Fruit fly (Drosophila melanogaster) whole organism, embryonic: ENCODE data around the gene shf.

Source experiments
- Atf-2 ChIP-seq: fragments of 200-800 bp; sonication (Bioruptor generic); optimal IDR thresholded peaks from 2 replicates; lab custom pipeline; 2016; ENCODE audit warnings: missing biosample characterization, missing genetic modification characterization
- CG10209 ChIP-seq: fragments of 200-800 bp; sonication (Bioruptor generic); optimal IDR thresholded peaks from 3 replicates; lab custom pipeline; 2017; ENCODE audit warnings: missing biosample characterization, mild to moderate bottlenecking, missing genetic modification characterization, missing genetic modification reagents
- CG10366 ChIP-seq: fragments of 200-800 bp; sonication (Bioruptor generic); IDR thresholded peaks from 2 replicates; pipeline ENCODE4 v1.3.6; 2022; ENCODE audit warnings: missing biosample characterization, missing genetic modification characterization
- CG11398 ChIP-seq: fragments of 200-800 bp; sonication (Bioruptor generic); optimal IDR thresholded peaks from 2 replicates; lab custom pipeline; 2016; ENCODE audit warnings: missing biosample characterization, missing genetic modification characterization
- CG12104 ChIP-seq: fragments of 200-800 bp; sonication (Bioruptor generic); optimal IDR thresholded peaks from 3 replicates; lab custom pipeline; 2016; ENCODE audit warnings: missing biosample characterization, missing genetic modification characterization
- CG12155 ChIP-seq: fragments of 200-800 bp; sonication (Bioruptor generic); optimal IDR thresholded peaks from 3 replicates; lab custom pipeline; 2016; ENCODE audit warnings: missing biosample characterization, missing genetic modification characterization
- CG15479 ChIP-seq: fragments of 200-800 bp; sonication (Bioruptor generic); optimal IDR thresholded peaks from 3 replicates; lab custom pipeline; 2019; ENCODE audit warnings: missing biosample characterization, mild to moderate bottlenecking, missing genetic modification characterization, moderate library complexity
- CG15601 ChIP-seq: fragments of 200-800 bp; sonication (Bioruptor generic); optimal IDR thresholded peaks from 3 replicates; lab custom pipeline; 2019; ENCODE audit warnings: missing biosample characterization, mild to moderate bottlenecking, missing genetic modification characterization, moderate library complexity
- CG17568 ChIP-seq: fragments of 200-800 bp; sonication (Bioruptor generic); optimal IDR thresholded peaks from 2 replicates; lab custom pipeline; 2018; ENCODE audit warnings: missing biosample characterization, mild to moderate bottlenecking, missing genetic modification characterization, moderate library complexity
- CG30020 ChIP-seq: fragments of 200-800 bp; optimal IDR thresholded peaks from 2 replicates; lab custom pipeline; 2019; ENCODE audit warnings: missing biosample characterization, mild to moderate bottlenecking, missing genetic modification characterization, moderate library complexity
- CG31388 ChIP-seq: fragments of 200-800 bp; sonication (Bioruptor generic); optimal IDR thresholded peaks from 2 replicates; lab custom pipeline; 2016; ENCODE audit warnings: missing biosample characterization, missing genetic modification characterization
- CG42726 ChIP-seq: fragments of 200-800 bp; sonication (Bioruptor generic); IDR thresholded peaks from 2 replicates; pipeline ENCODE4 v1.3.6; 2022; ENCODE audit warnings: missing biosample characterization, missing genetic modification characterization; ENCODE audit not compliant: partially characterized antibody
- CG4617 ChIP-seq: fragments of 200-800 bp; sonication (Bioruptor generic); optimal IDR thresholded peaks from 3 replicates; lab custom pipeline; 2016; ENCODE audit warnings: missing biosample characterization, missing genetic modification characterization, borderline replicate concordance
- CG4854 ChIP-seq: fragments of 200-800 bp; sonication (Bioruptor generic); optimal IDR thresholded peaks from 2 replicates; lab custom pipeline; 2016; ENCODE audit warnings: missing biosample characterization, missing genetic modification characterization, inconsistent platforms
- CG6683 ChIP-seq: fragments of 200-800 bp; sonication (Bioruptor generic); optimal IDR thresholded peaks from 2 replicates; lab custom pipeline; 2017; ENCODE audit warnings: missing biosample characterization, mild to moderate bottlenecking, missing genetic modification characterization, missing genetic modification reagents
- CG6791 ChIP-seq: fragments of 200-800 bp; sonication (Bioruptor generic); IDR thresholded peaks from 3 replicates; pipeline ENCODE4 v1.3.6; 2022; ENCODE audit warnings: missing biosample characterization, missing genetic modification characterization; ENCODE audit not compliant: partially characterized antibody
- CG7271 ChIP-seq: fragments of 200-800 bp; sonication (Bioruptor generic); optimal IDR thresholded peaks from 2 replicates; lab custom pipeline; 2018; ENCODE audit warnings: missing biosample characterization, mild to moderate bottlenecking, missing genetic modification characterization, moderate library complexity
- CG9932 ChIP-seq: fragments of 200-800 bp; sonication (Bioruptor generic); IDR thresholded peaks from 2 replicates; pipeline ENCODE4 v1.3.6; 2022; ENCODE audit warnings: missing biosample characterization, missing genetic modification characterization
- Camta ChIP-seq: fragments of 200-800 bp; sonication (Bioruptor generic); optimal IDR thresholded peaks from 2 replicates; lab custom pipeline; 2016; ENCODE audit warnings: missing biosample characterization, missing genetic modification characterization
- CoRest ChIP-seq: fragments of 200-800 bp; sonication (Bioruptor generic); optimal IDR thresholded peaks from 3 replicates; lab custom pipeline; 2018; ENCODE audit warnings: missing biosample characterization, mild to moderate bottlenecking, missing genetic modification characterization, moderate library complexity
- Dref ChIP-seq: fragments of 200-800 bp; sonication (Bioruptor generic); IDR thresholded peaks from 2 replicates; pipeline ENCODE4 v1.3.6; 2022; ENCODE audit warnings: missing biosample characterization, missing genetic modification characterization
- Myb ChIP-seq: fragments of 200-800 bp; sonication (Bioruptor generic); optimal IDR thresholded peaks from 2 replicates; lab custom pipeline; 2016; ENCODE audit warnings: missing biosample characterization, missing genetic modification characterization
- Nf-YA ChIP-seq: fragments of 200-800 bp; sonication (Bioruptor generic); IDR thresholded peaks from 2 replicates; pipeline ENCODE4 v1.3.6; 2022; ENCODE audit warnings: missing biosample characterization, missing genetic modification characterization
- Oli ChIP-seq: fragments of 200-800 bp; sonication (Bioruptor generic); optimal IDR thresholded peaks from 2 replicates; lab custom pipeline; 2018; ENCODE audit warnings: missing biosample characterization, mild to moderate bottlenecking, missing genetic modification characterization, moderate library complexity
- Poxn ChIP-seq: fragments of 200-800 bp; sonication (Bioruptor generic); IDR thresholded peaks from 2 replicates; pipeline ENCODE4 v1.3.6; 2022; ENCODE audit warnings: missing biosample characterization, missing genetic modification characterization
- abd-A ChIP-seq: fragments of 200-800 bp; sonication (Bioruptor generic); optimal IDR thresholded peaks from 3 replicates; lab custom pipeline; 2019; ENCODE audit warnings: missing biosample characterization, mild to moderate bottlenecking, missing genetic modification characterization, moderate library complexity
- bbx ChIP-seq: fragments of 200-800 bp; sonication (Bioruptor generic); IDR thresholded peaks from 2 replicates; pipeline ENCODE4 v1.3.6; 2022; ENCODE audit warnings: missing biosample characterization, missing genetic modification characterization; ENCODE audit not compliant: partially characterized antibody
- bcd ChIP-seq: fragments of 200-800 bp; sonication (Bioruptor generic); optimal IDR thresholded peaks from 2 replicates; lab custom pipeline; 2017; ENCODE audit warnings: missing biosample characterization, mild to moderate bottlenecking, missing genetic modification characterization
- bowl ChIP-seq: fragments of 200-800 bp; sonication (Bioruptor generic); IDR thresholded peaks from 2 replicates; pipeline ENCODE4 v1.3.6; 2022; ENCODE audit warnings: missing biosample characterization, missing genetic modification characterization
- btn ChIP-seq: fragments of 200-800 bp; sonication (Bioruptor generic); optimal IDR thresholded peaks from 2 replicates; lab custom pipeline; 2016; ENCODE audit warnings: missing biosample characterization, missing genetic modification characterization
- cad ChIP-seq: fragments of >200 bp; optimal IDR thresholded peaks from 2 replicates; lab custom pipeline; 2017; ENCODE audit warnings: missing biosample characterization, missing genetic modification characterization
- chm ChIP-seq: fragments of 200-800 bp; sonication (Bioruptor generic); IDR thresholded peaks from 2 replicates; pipeline ENCODE4 v1.3.6; 2022; ENCODE audit warnings: missing biosample characterization, missing genetic modification characterization
- crp ChIP-seq, 2 experiments: fragments of 200-800 bp; sonication (Bioruptor generic); optimal IDR thresholded peaks; 2 replicates in 1 of 2; 3 replicates in 1 of 2; lab custom pipeline; 2017; ENCODE audit warnings: missing biosample characterization in 2 of 2, missing genetic modification characterization in 2 of 2, mild to moderate bottlenecking in 1 of 2, moderate library complexity in 1 of 2
- da ChIP-seq: fragments of 200-800 bp; sonication (Bioruptor generic); optimal IDR thresholded peaks from 2 replicates; lab custom pipeline; 2016; ENCODE audit warnings: missing biosample characterization, missing genetic modification characterization
- ewg ChIP-seq: fragments of 200-800 bp; sonication (Bioruptor generic); optimal IDR thresholded peaks from 3 replicates; lab custom pipeline; 2017; ENCODE audit warnings: mild to moderate bottlenecking, missing biosample characterization, missing genetic modification reagents, missing genetic modification characterization
- fru ChIP-seq: fragments of >200 bp; optimal IDR thresholded peaks from 2 replicates; lab custom pipeline; 2017
- ftz-f1 ChIP-seq: fragments of 200-800 bp; sonication (Bioruptor generic); optimal IDR thresholded peaks from 2 replicates; lab custom pipeline; 2016; ENCODE audit warnings: missing biosample characterization, missing genetic modification characterization
- hbn ChIP-seq: fragments of 200-800 bp; sonication (Bioruptor generic); IDR thresholded peaks from 2 replicates; pipeline ENCODE4 v1.3.6; 2022; ENCODE audit warnings: missing biosample characterization, missing genetic modification characterization; ENCODE audit not compliant: partially characterized antibody
- hth ChIP-seq: fragments of >200 bp; optimal IDR thresholded peaks from 2 replicates; lab custom pipeline; 2017; ENCODE audit warnings: inconsistent platforms
- ken ChIP-seq: fragments of 200-800 bp; sonication (Bioruptor generic); IDR thresholded peaks from 3 replicates; pipeline ENCODE4 v1.3.6; 2022; ENCODE audit warnings: missing biosample characterization, missing genetic modification characterization
- lov ChIP-seq, 2 experiments: fragments of 200-800 bp in 1 of 2; fragments of >200 bp in 1 of 2; sonication (Bioruptor generic) in 1 of 2; IDR thresholded peaks in 1 of 2; optimal IDR thresholded peaks in 1 of 2; 2 replicates in 1 of 2; 3 replicates in 1 of 2; pipeline versions ENCODE4 v1.3.6 to Lab custom; 2017 to 2022; ENCODE audit warnings: missing biosample characterization in 1 of 2, missing genetic modification characterization in 1 of 2
- run ChIP-seq: fragments of 200-800 bp; sonication (Bioruptor generic); optimal IDR thresholded peaks from 3 replicates; lab custom pipeline; 2018; ENCODE audit warnings: missing biosample characterization, mild to moderate bottlenecking, missing genetic modification characterization
- sima ChIP-seq: fragments of 200-800 bp; sonication (Bioruptor generic); optimal IDR thresholded peaks from 2 replicates; lab custom pipeline; 2016; ENCODE audit warnings: missing biosample characterization, missing genetic modification characterization
- sisA ChIP-seq: fragments of 200-800 bp; sonication (Bioruptor generic); IDR thresholded peaks from 2 replicates; pipeline ENCODE4 v1.3.6; 2022; ENCODE audit warnings: missing biosample characterization, missing genetic modification characterization
- sob ChIP-seq: fragments of 200-800 bp; sonication (Bioruptor generic); IDR thresholded peaks from 2 replicates; pipeline ENCODE4 v1.3.6; 2022; ENCODE audit warnings: missing biosample characterization, missing genetic modification characterization
- stc ChIP-seq: fragments of 200-800 bp; sonication (Bioruptor generic); IDR thresholded peaks from 2 replicates; pipeline ENCODE4 v1.3.6; 2022; ENCODE audit warnings: missing biosample characterization, missing genetic modification characterization
- unc-4 ChIP-seq: fragments of 200-800 bp; sonication (Bioruptor generic); IDR thresholded peaks from 2 replicates; pipeline ENCODE4 v1.3.6; 2022; ENCODE audit warnings: missing biosample characterization, missing genetic modification characterization; ENCODE audit not compliant: partially characterized antibody
- vvl ChIP-seq: fragments of 200-800 bp; sonication (Bioruptor generic); IDR thresholded peaks from 2 replicates; pipeline ENCODE4 v1.3.6; 2022; ENCODE audit warnings: missing biosample characterization, missing genetic modification characterization
- zen2 ChIP-seq: fragments of 200-800 bp; sonication (Bioruptor generic); IDR thresholded peaks from 3 replicates; pipeline ENCODE4 v1.3.6; 2022; ENCODE audit warnings: missing biosample characterization, missing genetic modification characterization; ENCODE audit not compliant: partially characterized antibody
- zf30C ChIP-seq: fragments of 200-800 bp; sonication (Bioruptor generic); optimal IDR thresholded peaks from 3 replicates; lab custom pipeline; 2018; ENCODE audit warnings: missing biosample characterization, mild to moderate bottlenecking, missing genetic modification characterization
- zfh2 ChIP-seq: fragments of 200-800 bp; sonication (Bioruptor generic); optimal IDR thresholded peaks from 2 replicates; lab custom pipeline; 2016; ENCODE audit warnings: missing biosample characterization, missing genetic modification characterization

shf gene

DNA sequence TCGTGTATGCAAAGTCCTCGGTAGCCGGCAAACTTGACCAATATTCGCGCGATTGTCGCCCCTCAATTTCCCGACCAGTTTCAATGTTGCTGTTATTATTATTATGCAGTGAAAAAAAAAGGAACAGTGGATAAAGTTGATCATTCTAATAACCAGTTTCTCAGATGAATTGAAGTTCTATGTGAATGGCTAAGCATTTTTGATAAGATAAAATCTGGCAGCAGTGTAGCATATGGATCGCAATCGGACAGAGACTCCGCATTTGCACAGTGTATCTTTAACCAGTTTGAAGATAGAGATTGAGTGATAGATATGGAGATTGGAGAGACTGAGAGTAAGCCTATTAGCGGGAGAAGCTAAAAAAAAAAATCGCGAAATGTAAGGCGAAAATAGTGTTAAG is 13.9 kb upstream of the shf start (continued):
- 0 out of 2 replicates have a peak, but pooled peaks have one; percentile 30 for TF ChIP-seq bowl
- TF ChIP-seq da = peak; percentile 30
- TF ChIP-seq CG4854 (GFP tag; lab: Kevin White, UChicago) = peak; percentile 32
- TF ChIP-seq cad (GFP tag; lab: Kevin White, UChicago) = no peak
- TF ChIP-seq CG15601 (tag; lab: Kevin White, UChicago) = no peak
- TF ChIP-seq abd-A (tag; lab: Kevin White, UChicago) = no peak
- peak; percentile 49 for TF ChIP-seq CG12104 (GFP tag; lab: Kevin White, UChicago)
- TF ChIP-seq Dref (GFP tag; lab: Robert Waterston, UW) = no peak
- TF ChIP-seq CoRest = peak; percentile 73
- no peak for TF ChIP-seq run (tag; lab: Kevin White, UChicago)
- TF ChIP-seq Camta (GFP tag; lab: Kevin White, UChicago) = peak; percentile 51
- no peak for TF ChIP-seq lov (optimal IDR thresholded peaks at IDR 0.05; lab: Kevin White, UChicago)
- no peak for TF ChIP-seq lov (GFP tag; IDR thresholded peaks at IDR 0.05; lab: Robert Waterston, UW)
- TF ChIP-seq CG15479 (GFP tag; lab: Kevin White, UChicago) = no peak
- peak; percentile 17 for TF ChIP-seq ewg
- no peak for TF ChIP-seq ftz-f1 (GFP tag; lab: Kevin White, UChicago)
- TF ChIP-seq CG9932 = peak; percentile 87
- TF ChIP-seq vvl (GFP tag; lab: Robert Waterston, UW) = peak; percentile 81
- TF ChIP-seq crp (GFP tag; optimal IDR thresholded peaks at IDR 0.05; lab: Kevin White, UChicago) = no peak
- no peak for TF ChIP-seq CG7271
- TF ChIP-seq stc (GFP tag; lab: Robert Waterston, UW) = peak; percentile 73
- no peak for TF ChIP-seq unc-4 (GFP tag; lab: Robert Waterston, UW)
- peak; percentile 40 for TF ChIP-seq Atf-2
- no peak for TF ChIP-seq CG42726 (GFP tag; lab: Robert Waterston, UW)
- no peak for TF ChIP-seq hbn (GFP tag; lab: Robert Waterston, UW)
- 0 out of 2 replicates have a peak, but pooled peaks have one; percentile 15 for TF ChIP-seq Nf-YA
- TF ChIP-seq CG31388 (GFP tag; lab: Kevin White, UChicago) = no peak
- TF ChIP-seq bbx (GFP tag; lab: Robert Waterston, UW) = no peak
- TF ChIP-seq btn (GFP tag; lab: Kevin White, UChicago) = peak; percentile 1
- peak; percentile 75; the same call in 2 of the 3 replicates for TF ChIP-seq ken
- no peak for TF ChIP-seq CG30020 (tag; lab: Kevin White, UChicago)
- peak; percentile 42 for TF ChIP-seq CG11398 (GFP tag; lab: Kevin White, UChicago)
- peak; percentile 11 for TF ChIP-seq CG4617 (GFP tag; lab: Kevin White, UChicago)
- TF ChIP-seq CG10209 = peak; percentile 59
- no peak for TF ChIP-seq Poxn (GFP tag; lab: Robert Waterston, UW)
- TF ChIP-seq bcd (GFP tag; lab: Kevin White, UChicago) = peak; percentile 67
- no peak for TF ChIP-seq hth (lab: Kevin White, UChicago)
- peak; percentile 76 for TF ChIP-seq sisA (GFP tag; lab: Robert Waterston, UW)
- TF ChIP-seq Oli (tag; lab: Kevin White, UChicago) = peak; percentile 65
- TF ChIP-seq Myb (GFP tag; lab: Kevin White, UChicago) = peak; percentile 61
- TF ChIP-seq fru = no peak
- no peak for TF ChIP-seq CG17568 (GFP tag; lab: Kevin White, UChicago)
- peak; percentile 37 for TF ChIP-seq sima (GFP tag; lab: Kevin White, UChicago)
- TF ChIP-seq chm (GFP tag; lab: Robert Waterston, UW) = peak; percentile 59; the same call in 1 of the 2 replicates
- peak; percentile 78 for TF ChIP-seq CG10366 (GFP tag; lab: Robert Waterston, UW)
- peak; percentile 77 for TF ChIP-seq sob (GFP tag; lab: Robert Waterston, UW)
- no peak for TF ChIP-seq CG6791
- no peak for TF ChIP-seq zen2
- no peak for TF ChIP-seq CG6683 (GFP tag; lab: Kevin White, UChicago)
- TF ChIP-seq zf30C (GFP tag; lab: Kevin White, UChicago) = no peak
- peak; percentile 75 for TF ChIP-seq CG12155 (GFP tag; lab: Kevin White, UChicago)
- peak; percentile 79 for TF ChIP-seq zfh2 (GFP tag; lab: Kevin White, UChicago)
